Fruit fly (Drosophila melanogaster): ENCODE measurements around the gene CG18787.
A peak's percentile ranks its signal among the peaks of the same experiment; 100 is the strongest.

Gene CG18787

dm6 chr2L:12005436-12006396 is 6.6 kb upstream of the CG18787 start (continued):
- TF ChIP-seq chinmo (GFP tag; IDR thresholded peaks at IDR 0.05; ENCODE audit: partially characterized antibody) (no peak), Jarid2 (GFP tag; optimal IDR thresholded peaks at IDR 0.05) (no peak)

- TF ChIP-seq abd-A (tag; optimal IDR thresholded peaks at IDR 0.05) (peak; percentile 97), p53 (GFP tag; optimal IDR thresholded peaks at IDR 0.05) (no peak), Hand (GFP tag; optimal IDR thresholded peaks at IDR 0.05) (no peak), Dfd (GFP tag; optimal IDR thresholded peaks at IDR 0.05) (no peak), CG12155 (GFP tag; optimal IDR thresholded peaks at IDR 0.05) (peak; percentile 23), Lpt (GFP tag; optimal IDR thresholded peaks at IDR 0.05) (no peak), sim (GFP tag; IDR thresholded peaks at IDR 0.05) (no peak), CHES-1-like (GFP tag; optimal IDR thresholded peaks at IDR 0.05) (peak; percentile 77), CG17328 (GFP tag; IDR thresholded peaks at IDR 0.05) (no peak), Adf1 (GFP tag; IDR thresholded peaks at IDR 0.05) (no peak), gcm2 (GFP tag; optimal IDR thresholded peaks at IDR 0.05) (peak; percentile 5), CG13424 (tag; optimal IDR thresholded peaks at IDR 0.05) (peak; percentile 76), YL-1 (GFP tag; optimal IDR thresholded peaks at IDR 0.05) (peak; percentile 61), Xbp1 (GFP tag; optimal IDR thresholded peaks at IDR 0.05) (peak; percentile 17), Opbp (GFP tag; IDR thresholded peaks at IDR 0.05; ENCODE audit: partially characterized antibody) (no peak), Side (GFP tag; optimal IDR thresholded peaks at IDR 0.05) (peak; percentile 63), CG32532 (GFP tag; IDR thresholded peaks at IDR 0.05) (no peak), CG17612 (GFP tag; IDR thresholded peaks at IDR 0.05) (no peak), wek (GFP tag; optimal IDR thresholded peaks at IDR 0.05) (peak; percentile 88), CG2129 (GFP tag; IDR thresholded peaks at IDR 0.05; ENCODE audit: partially characterized antibody) (no peak), sens-2 (GFP tag; IDR thresholded peaks at IDR 0.05) (no peak), eyg (GFP tag; optimal IDR thresholded peaks at IDR 0.05) (no peak), D19B (GFP tag; optimal IDR thresholded peaks at IDR 0.05) (peak; percentile 7), Nf-YB (GFP tag; optimal IDR thresholded peaks at IDR 0.05) (no peak), CG4730 (GFP tag; IDR thresholded peaks at IDR 0.05) (no peak), CrebB (tag; optimal IDR thresholded peaks at IDR 0.05) (peak; percentile 85), Kr (GFP tag; optimal IDR thresholded peaks at IDR 0.05) (peak; percentile 89), CG1832 (GFP tag; optimal IDR thresholded peaks at IDR 0.05) (no peak), CG17186 (GFP tag; optimal IDR thresholded peaks at IDR 0.05) (no peak), bsh (GFP tag; optimal IDR thresholded peaks at IDR 0.05) (peak in 1 of 2 experiments; percentile 80), CG33557 (GFP tag; optimal IDR thresholded peaks at IDR 0.05) (peak; percentile 93), CG10147 (GFP tag; optimal IDR thresholded peaks at IDR 0.05) (peak; percentile 39), CG30020 (tag; optimal IDR thresholded peaks at IDR 0.05) (no peak), CG8765 (GFP tag; IDR thresholded peaks at IDR 0.05) (no peak), sna (GFP tag; IDR thresholded peaks at IDR 0.05; ENCODE audit: partially characterized antibody) (no peak), H2.0 (GFP tag; IDR thresholded peaks at IDR 0.05) (no peak), CG12942 (GFP tag; optimal IDR thresholded peaks at IDR 0.05) (peak; percentile 6), ac (GFP tag; optimal IDR thresholded peaks at IDR 0.05) (peak; percentile 86), CG7745 (tag; optimal IDR thresholded peaks at IDR 0.05) (peak; percentile 86), CG6791 (GFP tag; IDR thresholded peaks at IDR 0.05; ENCODE audit: partially characterized antibody) (no peak), CG5953 (GFP tag; IDR thresholded peaks at IDR 0.05) (no peak), Sry-δ (GFP tag; optimal IDR thresholded peaks at IDR 0.05) (no peak), CG6254 (GFP tag; optimal IDR thresholded peaks at IDR 0.05) (peak; percentile 58)
These were observed 5.3 kb upstream of the CG18787 start for dm6 chr2L:12004211-12004979.

Measured in whole organism, embryonic.